Worm (Caenorhabditis elegans) whole organism, young adult: Measurements from ENCODE around the gene F21C10.4.
A peak's percentile ranks its signal among the peaks of the same experiment; 100 is the strongest.

Experiments used
- B0336.3 ChIP-seq: fragments of 200-800 bp; sonication (Bioruptor generic); IDR thresholded peaks from 2 replicates; pipeline ENCODE4 v1.3.6; 2022; ENCODE audit warnings: missing genetic modification characterization, missing compliant biosample characterization
- C06A6.2 ChIP-seq: fragments of 200-800 bp; sonication (Bioruptor generic); conservative IDR thresholded peaks from 2 replicates; pipeline ENCODE4 v1.3.6; 2022; ENCODE audit warnings: missing genetic modification characterization, missing compliant biosample characterization
- C17E4.6 ChIP-seq: fragments of 200-800 bp; sonication (Bioruptor generic); IDR thresholded peaks from 2 replicates; pipeline ENCODE4 v1.3.6; 2022; ENCODE audit warnings: missing genetic modification reagents, missing genetic modification characterization, missing compliant biosample characterization
- F33H1.4 ChIP-seq: fragments of 200-800 bp; sonication (Bioruptor generic); IDR thresholded peaks from 2 replicates; pipeline ENCODE4 v1.3.6; 2022; ENCODE audit warnings: missing genetic modification reagents, missing genetic modification characterization, missing compliant biosample characterization
- F39B2.1 ChIP-seq: fragments of 200-800 bp; sonication (Bioruptor generic); IDR thresholded peaks from 2 replicates; pipeline ENCODE4 v1.3.6; 2022; ENCODE audit warnings: missing genetic modification reagents, missing genetic modification characterization, missing compliant biosample characterization
- F57C9.4 ChIP-seq: sonication (generic microtip); optimal IDR thresholded peaks from 2 replicates; lab custom pipeline; 2017; ENCODE audit warnings: mild to moderate bottlenecking, missing genetic modification characterization, missing compliant biosample characterization
- K12H6.12 ChIP-seq: fragments of 200-800 bp; sonication (Bioruptor generic); optimal IDR thresholded peaks from 2 replicates; lab custom pipeline; 2018; ENCODE audit warnings: mild to moderate bottlenecking, missing genetic modification characterization, missing compliant biosample characterization
- T26A5.8 ChIP-seq: sonication (generic microtip); optimal IDR thresholded peaks from 2 replicates; lab custom pipeline; 2016; ENCODE audit warnings: missing genetic modification characterization, missing compliant biosample characterization
- Y53G8AR.9 ChIP-seq: fragments of 200-800 bp; sonication (Bioruptor generic); conservative IDR thresholded peaks from 2 replicates; pipeline ENCODE4 v1.3.6; 2022; ENCODE audit warnings: missing genetic modification reagents, missing genetic modification characterization, missing compliant biosample characterization
- Y56A3A.18 ChIP-seq: fragments of 200-800 bp; sonication (Bioruptor generic); IDR thresholded peaks from 2 replicates; pipeline ENCODE4 v1.3.6; 2022; ENCODE audit warnings: missing genetic modification reagents, missing genetic modification characterization, missing compliant biosample characterization
- Y79H2A.3 ChIP-seq: fragments of 200-800 bp; sonication (Bioruptor generic); conservative IDR thresholded peaks from 2 replicates; pipeline ENCODE4 v1.3.6; 2022; ENCODE audit warnings: missing genetic modification reagents, missing genetic modification characterization, missing compliant biosample characterization
- ama-1 ChIP-seq, 3 experiments: fragments of 150-350 bp in 1 of 3; sonication (generic microtip) in 2 of 3; optimal IDR thresholded peaks; 2 replicates each; lab custom pipeline; 2014 to 2018; ENCODE audit warnings: missing biosample characterization in 2 of 3, missing genetic modification characterization in 2 of 3, missing genetic modification reagents in 2 of 3
- attf-6 ChIP-seq: fragments of 200-800 bp; sonication (Bioruptor generic); IDR thresholded peaks from 2 replicates; pipeline ENCODE4 v1.3.6; 2022; ENCODE audit warnings: missing genetic modification reagents, missing genetic modification characterization, missing compliant biosample characterization
- bed-2 ChIP-seq: fragments of 200-800 bp; sonication (Bioruptor generic); IDR thresholded peaks from 2 replicates; pipeline ENCODE4 v1.3.6; 2022; ENCODE audit warnings: missing genetic modification reagents, missing genetic modification characterization, missing compliant biosample characterization
- cebp-1 ChIP-seq, 2 experiments: fragments of 200-800 bp in 1 of 2; sonication (Bioruptor generic) in 1 of 2; sonication (generic microtip) in 1 of 2; IDR thresholded peaks in 1 of 2; optimal IDR thresholded peaks in 1 of 2; 2 replicates each; pipeline versions ENCODE4 v1.3.6 to Lab custom; 2017 to 2022; ENCODE audit warnings: missing compliant biosample characterization in 2 of 2, missing genetic modification characterization in 2 of 2, mild to moderate bottlenecking in 1 of 2, missing genetic modification reagents in 1 of 2, moderate library complexity in 1 of 2
- ceh-91 ChIP-seq: fragments of 200-800 bp; sonication (Bioruptor generic); IDR thresholded peaks from 2 replicates; pipeline ENCODE4 v1.3.6; 2022; ENCODE audit warnings: missing genetic modification reagents, missing genetic modification characterization, missing compliant biosample characterization
- dpff-1 ChIP-seq: sonication (generic microtip); optimal IDR thresholded peaks from 2 replicates; lab custom pipeline; 2017; ENCODE audit warnings: mild to moderate bottlenecking, missing genetic modification characterization, missing compliant biosample characterization
- egl-18 ChIP-seq: fragments of 200-800 bp; sonication (Bioruptor generic); IDR thresholded peaks from 2 replicates; pipeline ENCODE4 v1.3.6; 2022; ENCODE audit warnings: missing genetic modification reagents, missing genetic modification characterization, missing compliant biosample characterization
- ekl-4 ChIP-seq: fragments of 200-800 bp; sonication (Bioruptor generic); IDR thresholded peaks from 2 replicates; pipeline ENCODE4 v1.3.6; 2022; ENCODE audit warnings: missing genetic modification reagents, missing genetic modification characterization, missing compliant biosample characterization
- hsf-1 ChIP-seq: fragments of 200-800 bp; sonication (Bioruptor generic); IDR thresholded peaks from 2 replicates; pipeline ENCODE4 v1.3.6; 2022; ENCODE audit warnings: missing genetic modification reagents, missing genetic modification characterization, missing compliant biosample characterization
- lag-1 ChIP-seq: fragments of 200-800 bp; sonication (Bioruptor generic); IDR thresholded peaks from 2 replicates; pipeline ENCODE4 v1.3.6; 2022; ENCODE audit warnings: missing genetic modification reagents, missing genetic modification characterization, missing compliant biosample characterization
- lsl-1 ChIP-seq: fragments of 200-800 bp; sonication (Bioruptor generic); optimal IDR thresholded peaks from 2 replicates; lab custom pipeline; 2018; ENCODE audit warnings: mild to moderate bottlenecking, missing genetic modification characterization, moderate library complexity, missing compliant biosample characterization
- madf-6 ChIP-seq: fragments of 200-800 bp; sonication (Bioruptor generic); IDR thresholded peaks from 2 replicates; pipeline ENCODE4 v1.3.6; 2022; ENCODE audit warnings: missing genetic modification reagents, missing genetic modification characterization, missing compliant biosample characterization
- madf-8 ChIP-seq: fragments of 200-800 bp; sonication (Bioruptor generic); conservative IDR thresholded peaks from 2 replicates; pipeline ENCODE4 v1.3.6; 2022; ENCODE audit warnings: missing genetic modification reagents, missing genetic modification characterization, missing compliant biosample characterization
- mes-4 ChIP-seq: sonication (generic microtip); optimal IDR thresholded peaks from 2 replicates; lab custom pipeline; 2016; ENCODE audit warnings: missing genotype, missing genetic modification characterization, missing compliant biosample characterization
- nfya-1 ChIP-seq: sonication (generic microtip); optimal IDR thresholded peaks from 2 replicates; lab custom pipeline; 2017; ENCODE audit warnings: antibody characterized with exemption, missing compliant biosample characterization, missing genetic modification characterization, borderline replicate concordance; ENCODE audit not compliant: insufficient read depth
- nfyb-1 ChIP-seq: fragments of 200-800 bp; sonication (Bioruptor generic); IDR thresholded peaks from 2 replicates; pipeline ENCODE4 v1.3.6; 2022; ENCODE audit warnings: missing genetic modification reagents, missing genetic modification characterization, missing compliant biosample characterization
- nhr-120 ChIP-seq: fragments of 200-800 bp; sonication (Bioruptor generic); IDR thresholded peaks from 2 replicates; pipeline ENCODE4 v1.3.6; 2022; ENCODE audit warnings: missing genetic modification characterization, missing compliant biosample characterization
- nhr-27 ChIP-seq: fragments of 200-800 bp; sonication (Bioruptor generic); optimal IDR thresholded peaks from 2 replicates; lab custom pipeline; 2018; ENCODE audit warnings: mild to moderate bottlenecking, missing genetic modification characterization, moderate library complexity, missing compliant biosample characterization
- pbrm-1 ChIP-seq: fragments of 200-800 bp; sonication (Bioruptor generic); IDR thresholded peaks from 2 replicates; pipeline ENCODE4 v1.3.6; 2022; ENCODE audit warnings: missing genetic modification reagents, missing genetic modification characterization, missing compliant biosample characterization
- pha-4 ChIP-seq: fragments of 150-350 bp; sonication (generic microtip); optimal IDR thresholded peaks from 2 replicates; lab custom pipeline; 2014; ENCODE audit warnings: missing biosample characterization, missing genetic modification reagents, missing genetic modification characterization
- rec-8 ChIP-seq, 2 experiments: sonication (generic microtip); optimal IDR thresholded peaks; 2 replicates each; lab custom pipeline; 2016; ENCODE audit warnings: mild to moderate bottlenecking in 2 of 2, missing genetic modification characterization in 2 of 2, missing genetic modification reagents in 2 of 2, missing genotype in 2 of 2, missing biosample characterization in 1 of 2, missing compliant biosample characterization in 1 of 2, moderate library complexity in 1 of 2
- rpc-1 ChIP-seq, 2 experiments: fragments of 150-350 bp in 1 of 2; sonication (generic microtip) in 1 of 2; optimal IDR thresholded peaks; 2 replicates each; lab custom pipeline; 2014 to 2018; ENCODE audit warnings: missing biosample characterization in 1 of 2, missing genetic modification characterization in 1 of 2, missing genetic modification reagents in 1 of 2, missing genotype in 1 of 2
- sdz-38 ChIP-seq: sonication (generic microtip); optimal IDR thresholded peaks from 2 replicates; lab custom pipeline; 2016; ENCODE audit warnings: missing genotype, missing genetic modification characterization, missing compliant biosample characterization
- sptf-2 ChIP-seq: fragments of 200-800 bp; sonication (Bioruptor generic); optimal IDR thresholded peaks from 2 replicates; lab custom pipeline; 2018; ENCODE audit warnings: mild to moderate bottlenecking, missing genetic modification characterization, missing compliant biosample characterization
- tbp1 ChIP-seq: fragments of 200-800 bp; sonication (Bioruptor generic); optimal IDR thresholded peaks from 2 replicates; lab custom pipeline; 2018; ENCODE audit warnings: mild to moderate bottlenecking, missing genetic modification characterization, missing compliant biosample characterization
- tlf-1 ChIP-seq: fragments of 200-800 bp; sonication (Bioruptor generic); optimal IDR thresholded peaks from 2 replicates; lab custom pipeline; 2018; ENCODE audit warnings: mild to moderate bottlenecking, missing genetic modification characterization, missing compliant biosample characterization
- zfh-2 ChIP-seq: fragments of 200-800 bp; sonication (Bioruptor generic); conservative IDR thresholded peaks from 2 replicates; pipeline ENCODE4 v1.3.6; 2022; ENCODE audit warnings: missing genetic modification reagents, missing genetic modification characterization, missing compliant biosample characterization
- zim-3 ChIP-seq: sonication (generic microtip); optimal IDR thresholded peaks from 2 replicates; lab custom pipeline; 2017; ENCODE audit warnings: mild to moderate bottlenecking, missing genetic modification characterization, moderate library complexity, missing compliant biosample characterization
- ztf-18 ChIP-seq: sonication (generic microtip); optimal IDR thresholded peaks from 2 replicates; lab custom pipeline; 2016; ENCODE audit warnings: missing genotype, mild to moderate bottlenecking, missing genetic modification characterization, missing compliant biosample characterization
- ztf-26 ChIP-seq: sonication (generic microtip); optimal IDR thresholded peaks from 2 replicates; lab custom pipeline; 2017; ENCODE audit warnings: missing genetic modification characterization, missing compliant biosample characterization

Gene F21C10.4

DNA sequence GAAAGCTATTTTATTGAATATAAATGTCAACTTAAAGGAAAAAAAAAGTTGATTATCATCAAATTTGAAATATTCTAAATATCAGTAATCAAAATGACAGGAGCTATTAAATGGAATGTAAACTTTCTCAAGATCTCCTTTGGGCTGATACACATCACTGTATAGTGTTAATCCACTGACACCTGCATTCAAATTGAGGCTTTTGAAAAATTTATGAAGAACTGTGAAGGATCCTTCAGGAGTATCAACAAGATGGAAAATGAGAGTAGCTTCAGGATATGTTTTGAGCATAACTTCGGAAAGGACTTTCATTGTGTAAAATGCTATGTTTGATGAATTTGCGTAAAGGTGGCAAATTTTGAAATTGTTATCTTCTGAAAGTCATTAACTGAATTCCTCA lies 29.2 kb upstream of the F21C10.4 start:
- TF ChIP-seq C06A6.2 (GFP tag; lab: Robert Waterston, UW) (0 out of 2 replicates have a peak, but pooled peaks have one; percentile 11), zfh-2 (GFP tag; lab: Robert Waterston, UW) (no peak), F57C9.4 (tag; lab: Kevin White, UChicago) (no peak), ekl-4 (GFP tag; lab: Robert Waterston, UW) (0 out of 2 replicates have a peak, but pooled peaks have one; percentile 27), nfya-1 (tag; lab: Kevin White, UChicago) (no peak), rpc-1 (optimal IDR thresholded peaks at IDR 0.05; lab: Kevin White, UChicago) (no peak), rpc-1 (tag; optimal IDR thresholded peaks at IDR 0.05; lab: Kevin White, UChicago) (no peak), hsf-1 (GFP tag; lab: Robert Waterston, UW) (peak; percentile 20; the same call in 1 of the 2 replicates), tbp1 (GFP tag; lab: Kevin White, UChicago) (peak; percentile 12), pha-4 (tag; lab: Kevin White, UChicago) (peak; percentile 63), Y79H2A.3 (GFP tag; lab: Robert Waterston, UW) (0 out of 2 replicates have a peak, but pooled peaks have one; percentile 35), rec-8 (tag; optimal IDR thresholded peaks at IDR 0.05; lab: Kevin White, UChicago) (no peak), cebp-1 (GFP tag; IDR thresholded peaks at IDR 0.05; lab: Robert Waterston, UW) (no peak), cebp-1 (tag; optimal IDR thresholded peaks at IDR 0.05; lab: Kevin White, UChicago) (peak; percentile 57), madf-8 (GFP tag; lab: Robert Waterston, UW) (no peak), madf-6 (no peak), F33H1.4 (GFP tag; lab: Robert Waterston, UW) (no peak), Y53G8AR.9 (GFP tag; lab: Robert Waterston, UW) (peak; percentile 38; the same call in 1 of the 2 replicates), sdz-38 (tag; lab: Kevin White, UChicago) (no peak), ama-1 (optimal IDR thresholded peaks at IDR 0.05; lab: Kevin White, UChicago) (peak; percentile 38), ama-1 (GFP tag; optimal IDR thresholded peaks at IDR 0.05; lab: Kevin White, UChicago) (no peak), F39B2.1 (GFP tag; lab: Robert Waterston, UW) (no peak), ceh-91 (GFP tag; lab: Robert Waterston, UW) (no peak), nfyb-1 (peak; percentile 28; the same call in 1 of the 2 replicates), tlf-1 (GFP tag; lab: Kevin White, UChicago) (peak; percentile 14), T26A5.8 (tag; lab: Kevin White, UChicago) (no peak), B0336.3 (GFP tag; lab: Robert Waterston, UW) (peak; percentile 27; the same call in 1 of the 2 replicates), nhr-27 (tag; lab: Kevin White, UChicago) (no peak)

DNA sequence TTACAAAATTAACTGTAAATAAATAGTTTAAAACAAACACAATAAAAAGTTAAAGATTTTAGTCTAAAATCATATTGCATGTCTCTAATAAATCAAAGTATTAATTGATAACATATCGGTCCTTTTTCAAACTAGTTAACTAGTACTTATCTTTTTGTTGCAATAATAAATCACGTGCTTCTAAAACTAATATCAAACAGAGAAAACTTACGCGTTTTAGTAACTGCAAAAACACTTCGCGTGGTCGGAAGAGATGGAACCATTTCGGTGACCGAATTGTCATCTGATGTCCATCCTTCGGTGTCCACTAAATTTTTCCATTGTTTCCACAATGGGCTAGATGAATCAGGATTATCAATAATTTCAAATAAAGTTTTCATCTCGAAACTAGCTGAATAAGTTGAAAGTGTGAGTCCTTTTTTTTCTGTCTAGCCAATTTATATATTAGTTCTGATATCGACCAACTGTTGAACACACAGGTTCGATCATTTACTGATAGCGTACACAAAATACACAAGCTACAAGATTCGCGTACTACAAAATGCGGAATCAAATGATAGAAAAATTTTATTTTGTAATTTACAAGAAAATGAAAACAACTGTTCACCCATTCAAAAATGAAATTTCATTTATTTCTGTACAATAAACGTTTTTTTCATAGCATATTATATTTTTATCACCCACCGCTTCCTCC lies 28.0 kb upstream of the F21C10.4 start, which contains the start of gene F21C10.9:
TSS of gene F21C10.9 (minus strand) at position 417 of the 694 bp plus-strand sequence.
- TF ChIP-seq mes-4 (tag; lab: Kevin White, UChicago) (no peak), egl-18 (GFP tag; lab: Robert Waterston, UW) (no peak), K12H6.12 (tag; lab: Kevin White, UChicago) (no peak), lsl-1 (GFP tag; lab: Kevin White, UChicago) (no peak), dpff-1 (no peak), nhr-120 (GFP tag; lab: Robert Waterston, UW) (no peak), ztf-18 (no peak), ztf-26 (tag; lab: Kevin White, UChicago) (no peak)

- TF ChIP-seq ekl-4 (GFP tag; lab: Robert Waterston, UW), result no peak
- TF ChIP-seq sptf-2 (GFP tag; lab: Kevin White, UChicago), result no peak
- no peak for TF ChIP-seq ztf-18
- no peak for TF ChIP-seq pha-4 (tag; lab: Kevin White, UChicago)
- TF ChIP-seq pbrm-1 (GFP tag; lab: Robert Waterston, UW), result no peak
- no peak for TF ChIP-seq nhr-27 (tag; lab: Kevin White, UChicago)
- TF ChIP-seq bed-2 (GFP tag; lab: Robert Waterston, UW), result no peak
- no peak for TF ChIP-seq zim-3 (tag; lab: Kevin White, UChicago)
- no peak for TF ChIP-seq madf-8 (GFP tag; lab: Robert Waterston, UW)
- no peak for TF ChIP-seq tlf-1 (GFP tag; lab: Kevin White, UChicago)
- no peak for TF ChIP-seq Y56A3A.18 (GFP tag; lab: Robert Waterston, UW)
- TF ChIP-seq Y79H2A.3 (GFP tag; lab: Robert Waterston, UW), result no peak
- TF ChIP-seq C17E4.6, result no peak
- TF ChIP-seq lag-1 (GFP tag; lab: Robert Waterston, UW), result no peak
- TF ChIP-seq attf-6 (GFP tag; lab: Robert Waterston, UW), result no peak
- no peak for TF ChIP-seq sdz-38 (tag; lab: Kevin White, UChicago)
- TF ChIP-seq, all 124 proteins: peak for 0
Measured at ce11 chrV:9101062-9101461, 25.4 kb upstream of the F21C10.4 start, which contains the start of gene frpr-6. Gene frpr-6, minus strand, starts transcription at chrV:9101162.
